Fruit fly (Drosophila melanogaster) ovary, adult (tissue): Measurements from ENCODE around the gene CG2961.

Experiments used
- CG17801 ChIP-seq: fragments of 200-800 bp; optimal IDR thresholded peaks from 2 replicates; lab custom pipeline; 2019; ENCODE audit warnings: missing biosample characterization, mild to moderate bottlenecking, missing genetic modification characterization, moderate library complexity; ENCODE audit not compliant: partially characterized antibody

The CG2961 gene

dm6 chrX:10233065-10233464, at the start of gene CG2961:
CG2961 (minus strand) TSS chrX:10233080.
- TF ChIP-seq CG17801 (GFP tag; lab: Kevin White, UChicago) = no peak

dm6 chrX:10266018-10266384, 33.1 kb upstream of the CG2961 start:
- peak; percentile 12 for TF ChIP-seq CG17801 (GFP tag; lab: Kevin White, UChicago)

- TF ChIP-seq CG17801 (GFP tag; lab: Kevin White, UChicago) = peak; percentile 54
Measured at dm6 chrX:10265213-10266017, 32.5 kb upstream of the CG2961 start, which contains the start of gene CG12643. CG12643 (minus strand) TSS chrX:10265263.

DNA sequence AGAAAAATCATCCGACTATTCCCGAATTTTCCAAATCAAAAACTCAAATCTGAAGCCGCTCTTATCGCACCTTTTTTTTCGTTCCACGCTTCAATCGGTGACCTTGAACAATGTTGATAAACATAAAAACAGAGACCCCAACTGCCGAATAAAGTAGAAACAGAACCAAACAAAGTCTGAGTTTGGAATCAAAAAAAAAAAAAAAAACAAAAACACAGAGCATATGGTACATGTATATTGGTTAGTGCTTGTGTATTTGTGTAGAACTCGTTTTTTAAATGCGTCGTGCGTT, 31.0 kb upstream of the CG2961 start:
- TF ChIP-seq CG17801 (GFP tag; lab: Kevin White, UChicago) = no peak

DNA sequence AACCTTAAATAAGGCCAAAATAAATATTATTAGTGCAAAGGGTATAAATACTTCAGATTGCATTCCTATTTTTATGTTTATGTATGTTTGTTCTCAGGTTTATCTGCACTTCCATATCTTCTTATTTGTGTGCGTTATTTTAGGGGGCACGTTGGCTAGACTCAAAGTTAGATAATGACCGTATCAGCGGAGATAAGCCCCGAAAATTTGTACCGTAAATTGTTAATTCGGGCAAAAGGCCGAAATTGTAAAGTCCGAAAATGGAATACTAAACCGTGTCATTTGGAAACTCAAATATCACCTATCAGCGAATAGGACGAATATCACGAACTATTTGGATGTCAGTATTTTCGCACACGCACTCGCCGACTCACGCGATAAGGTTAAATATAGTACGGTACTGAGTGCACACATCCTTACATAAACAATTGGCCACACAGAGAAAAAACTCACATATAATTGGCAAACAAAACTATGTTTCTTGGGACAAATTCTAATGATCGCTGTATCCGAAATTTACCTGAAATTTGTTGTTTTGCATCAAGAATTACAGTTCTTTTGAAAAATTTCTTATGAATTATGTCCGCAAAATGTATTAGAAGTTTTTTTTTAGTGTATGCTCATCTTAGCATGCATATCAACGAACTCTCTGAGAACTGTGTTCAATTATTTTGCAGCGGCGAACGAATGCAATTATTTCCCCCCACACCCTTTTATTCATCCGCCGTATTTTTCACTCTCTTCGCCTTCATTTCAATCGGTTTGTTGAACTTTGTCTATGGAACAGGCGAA, 30.5 kb upstream of the CG2961 start, which contains the start of gene Hk:
Gene Hk (minus strand): TSS at position 321 of the 792 bp plus-strand sequence.
- no peak for TF ChIP-seq CG17801 (GFP tag; lab: Kevin White, UChicago)

dm6 chrX:10261172-10261571, 28.3 kb upstream of the CG2961 start:
- TF ChIP-seq CG17801 (GFP tag; lab: Kevin White, UChicago) = no peak

dm6 chrX:10259524-10259923, 26.6 kb upstream of the CG2961 start:
- TF ChIP-seq CG17801 (GFP tag; lab: Kevin White, UChicago) = no peak

DNA sequence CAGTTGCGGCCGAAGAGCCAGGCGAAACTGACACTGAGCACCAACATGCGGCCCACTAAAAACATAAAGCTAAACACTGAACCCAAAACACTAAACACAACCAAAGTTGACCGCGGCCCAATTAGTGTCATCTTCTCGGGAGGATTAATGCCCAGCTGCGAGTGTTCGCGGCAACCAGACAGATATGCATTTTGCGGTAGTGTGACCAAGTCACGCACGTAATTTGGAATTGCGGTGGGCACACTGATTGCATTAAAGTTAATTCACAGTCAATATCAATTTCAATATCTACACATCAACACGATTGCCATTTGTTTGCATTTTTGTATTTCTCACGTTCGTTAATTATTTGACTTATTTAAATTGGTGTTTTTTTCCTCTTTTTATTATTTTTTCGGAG, 23.3 kb upstream of the CG2961 start:
- no peak for TF ChIP-seq CG17801 (GFP tag; lab: Kevin White, UChicago)

DNA sequence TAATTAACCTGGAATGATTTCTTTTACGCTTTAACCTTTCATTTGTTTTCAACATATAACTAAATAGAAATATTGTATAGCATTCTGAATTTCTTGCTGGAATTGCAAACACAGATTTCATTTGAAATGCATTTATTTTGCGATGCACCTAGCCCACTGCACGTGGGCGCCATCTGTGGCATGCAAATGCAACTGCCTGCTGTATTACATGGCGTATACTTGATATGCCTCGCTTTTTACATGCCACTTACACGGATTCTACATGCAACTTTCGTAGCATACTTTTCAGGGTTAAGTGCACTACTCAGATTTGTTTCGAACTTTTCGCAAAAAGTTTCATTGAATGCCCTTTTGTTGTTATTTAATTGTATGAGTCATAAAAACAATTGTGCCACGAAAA, 19.9 kb upstream of the CG2961 start:
- TF ChIP-seq CG17801 (GFP tag; lab: Kevin White, UChicago) = no peak

DNA sequence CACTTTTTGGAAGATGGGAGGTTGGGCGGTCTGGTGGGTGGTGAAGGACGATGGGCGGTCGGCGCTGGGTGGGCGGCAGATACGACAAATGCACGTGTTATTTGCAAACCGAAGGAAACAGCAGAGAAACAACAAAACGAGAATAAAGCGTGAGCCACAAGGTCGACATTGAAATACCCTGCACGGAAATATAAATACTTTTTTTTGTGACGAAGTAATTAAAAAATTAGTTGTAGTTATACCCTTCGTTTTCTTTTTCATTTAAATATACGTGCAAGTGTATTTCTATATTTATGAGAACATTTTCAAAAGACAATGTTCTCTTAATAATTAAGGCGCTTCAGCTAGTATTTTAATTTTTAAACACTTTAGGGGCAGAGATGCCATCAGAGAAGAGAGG, 17.8 kb upstream of the CG2961 start:
- TF ChIP-seq CG17801 (GFP tag; lab: Kevin White, UChicago) = no peak

DNA sequence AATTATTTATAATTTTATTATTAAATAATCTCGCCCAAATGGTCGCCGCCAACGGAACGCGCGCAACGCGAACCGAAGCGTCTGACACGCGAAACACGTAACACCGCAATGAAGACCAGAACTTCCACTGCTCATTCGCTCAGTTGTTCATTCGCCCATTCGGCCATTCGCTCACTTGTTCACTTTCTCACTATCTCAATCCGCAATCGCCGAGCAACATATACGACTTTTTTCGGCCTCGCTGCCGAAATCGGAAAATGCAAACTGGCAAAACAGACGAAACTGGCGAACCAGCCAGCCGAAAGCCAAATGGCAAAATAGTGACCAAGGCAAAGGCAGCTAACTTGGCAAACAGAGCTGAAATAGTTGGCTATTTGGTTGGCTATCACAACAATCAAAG, 17.1 kb upstream of the CG2961 start:
- TF ChIP-seq CG17801 (GFP tag; lab: Kevin White, UChicago) = no peak

DNA sequence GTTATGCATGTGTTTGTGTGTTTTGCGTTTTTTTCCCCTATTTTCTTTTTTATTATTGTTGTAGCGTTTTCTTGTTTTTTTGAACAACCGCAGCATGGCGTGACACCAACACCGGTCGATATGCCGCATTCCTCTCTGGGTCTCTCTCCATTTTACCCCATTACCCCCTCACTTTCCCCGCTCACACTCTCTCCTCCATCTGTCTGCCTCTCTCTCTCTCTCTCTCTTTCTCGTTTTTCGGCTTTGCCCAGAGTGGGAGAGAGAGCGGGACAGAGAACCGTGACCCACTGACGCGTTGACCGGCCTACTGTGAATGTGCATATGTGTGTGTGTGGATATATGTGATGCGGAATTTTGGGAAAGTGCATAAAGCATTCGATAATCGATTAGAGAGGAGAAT, 14.5 kb upstream of the CG2961 start:
- TF ChIP-seq CG17801 (GFP tag; lab: Kevin White, UChicago) = no peak

- TF ChIP-seq CG17801 (GFP tag; lab: Kevin White, UChicago) = no peak
Measured at dm6 chrX:10244763-10245162, 11.9 kb upstream of the CG2961 start.

DNA sequence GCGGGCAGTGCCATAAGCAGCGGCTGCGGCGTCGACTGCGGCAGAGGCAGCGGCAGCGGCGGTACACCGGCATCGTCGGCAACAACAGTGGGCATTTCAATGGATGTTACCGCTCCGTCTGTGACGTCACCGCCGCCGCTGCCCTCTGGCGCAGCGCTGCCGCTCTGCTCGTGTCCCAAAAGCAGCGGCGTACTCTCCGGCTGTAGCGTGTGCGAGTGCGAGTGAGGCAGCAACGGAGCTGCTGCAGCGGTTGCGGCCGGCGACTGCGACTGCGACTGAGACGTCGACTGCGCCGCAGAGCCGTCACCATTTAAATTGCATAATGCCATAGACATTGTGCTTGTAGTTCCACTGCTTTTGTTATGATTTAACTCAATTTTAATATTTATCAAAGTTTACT, 10.7 kb upstream of the CG2961 start:
- no peak for TF ChIP-seq CG17801 (GFP tag; lab: Kevin White, UChicago)

dm6 chrX:10242883-10243282, 10.0 kb upstream of the CG2961 start:
- no peak for TF ChIP-seq CG17801 (GFP tag; lab: Kevin White, UChicago)

- no peak for TF ChIP-seq CG17801 (GFP tag; lab: Kevin White, UChicago)
Measured at dm6 chrX:10241919-10242318, 9.0 kb upstream of the CG2961 start.
